Worm (Caenorhabditis elegans): Measurements from ENCODE around the gene clec-24.

clec-24 gene

DNA sequence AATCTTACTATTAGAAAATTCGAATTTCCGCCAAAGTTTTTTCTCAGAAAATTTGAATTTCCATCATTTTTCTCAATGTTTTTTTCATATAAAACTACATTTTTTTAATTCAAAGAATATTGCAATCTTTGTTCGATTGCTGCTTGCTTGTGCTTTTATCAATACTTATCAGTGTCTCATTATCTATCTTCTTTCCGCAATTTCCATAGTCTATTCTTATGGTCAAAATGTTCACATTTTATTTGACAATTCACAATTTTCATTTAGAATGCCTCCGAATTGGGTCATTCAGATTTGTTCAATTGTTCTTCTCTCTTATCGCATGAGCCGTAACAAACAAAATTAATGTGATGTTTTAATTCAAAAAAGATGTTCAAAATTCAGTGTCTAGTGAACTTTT is 49.5 kb downstream of the clec-24 start:
- peak; percentile 10 for TF ChIP-seq pqm-1 (tag; optimal IDR thresholded peaks at IDR 0.05)
- TF ChIP-seq elt-2 (tag; optimal IDR thresholded peaks at IDR 0.05): peak; percentile 44
- TF ChIP-seq mdl-1 (tag; optimal IDR thresholded peaks at IDR 0.05): no peak

DNA sequence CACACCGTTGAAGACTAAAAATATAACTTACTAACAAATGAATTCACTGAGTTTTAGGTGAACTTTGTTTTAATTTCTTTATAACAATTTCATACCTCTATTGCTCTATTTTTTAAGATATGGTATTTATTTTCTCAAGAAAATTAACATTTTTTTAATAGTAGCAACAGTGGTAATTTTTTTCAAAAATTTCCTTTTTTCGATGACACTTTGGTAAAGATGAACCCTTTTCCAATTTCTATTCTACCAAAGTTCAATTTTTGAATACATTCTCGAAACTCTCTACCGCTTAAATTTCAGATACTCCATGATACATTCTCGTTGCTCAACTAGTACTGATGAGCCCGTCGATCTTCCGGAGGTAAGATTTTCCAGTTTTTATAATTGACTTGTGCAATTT is 50.1 kb downstream of the clec-24 start, which contains the start of gene nhr-116:
Gene nhr-116 (plus strand): TSS at position 301 of the 400 bp plus-strand sequence.
- no peak for TF ChIP-seq mdl-1 (tag; optimal IDR thresholded peaks at IDR 0.05)
- no peak for TF ChIP-seq nhr-237 (tag; optimal IDR thresholded peaks at IDR 0.05)
- TF ChIP-seq hmg-11 (tag; optimal IDR thresholded peaks at IDR 0.05): no peak
- TF ChIP-seq aly-2 (tag; optimal IDR thresholded peaks at IDR 0.05): no peak
- no peak for TF ChIP-seq nhr-12 (tag; optimal IDR thresholded peaks at IDR 0.05)
- no peak for TF ChIP-seq ztf-4 (tag; optimal IDR thresholded peaks at IDR 0.05)
- no peak for TF ChIP-seq mml-1 (tag; optimal IDR thresholded peaks at IDR 0.05)
- no peak for TF ChIP-seq fos-1 (tag; optimal IDR thresholded peaks at IDR 0.05)
- no peak for TF ChIP-seq sea-2 (GFP tag; optimal IDR thresholded peaks at IDR 0.05)
- TF ChIP-seq zag-1 (tag; optimal IDR thresholded peaks at IDR 0.05): no peak
- TF ChIP-seq unc-62 (GFP tag; optimal IDR thresholded peaks at IDR 0.05): no peak
- TF ChIP-seq nhr-28 (tag; optimal IDR thresholded peaks at IDR 0.05): no peak
- no peak for TF ChIP-seq lin-15B (tag; optimal IDR thresholded peaks at IDR 0.05)
- no peak for TF ChIP-seq nfya-1 (tag; optimal IDR thresholded peaks at IDR 0.05; ENCODE audit: insufficient read depth)
- no peak for TF ChIP-seq fkh-10 (GFP tag; optimal IDR thresholded peaks at IDR 0.05)
